Worm (Caenorhabditis elegans) whole organism, early embryonic: ENCODE results near the gene atf-7.

Source experiments
- B0310.2 ChIP-seq: sonication (generic microtip); optimal IDR thresholded peaks from 2 replicates; lab custom pipeline; 2016; ENCODE audit warnings: mild to moderate bottlenecking, missing genetic modification characterization, missing compliant biosample characterization
- F13C5.2 ChIP-seq: sonication (generic microtip); optimal IDR thresholded peaks from 2 replicates; lab custom pipeline; 2017; ENCODE audit warnings: mild to moderate bottlenecking, missing genetic modification characterization, inconsistent platforms, missing compliant biosample characterization
- aly-1 ChIP-seq: sonication (generic microtip); optimal IDR thresholded peaks from 2 replicates; lab custom pipeline; 2016; ENCODE audit warnings: missing genetic modification characterization, missing compliant biosample characterization
- ama-1 ChIP-seq: fragments of 150-350 bp; optimal IDR thresholded peaks from 2 replicates; lab custom pipeline; 2014
- ceh-13 ChIP-seq: fragments of 200-800 bp; sonication (Bioruptor generic); optimal IDR thresholded peaks from 2 replicates; lab custom pipeline; 2018; ENCODE audit warnings: mild to moderate bottlenecking, missing genetic modification characterization, missing compliant biosample characterization
- ceh-36 ChIP-seq: sonication (generic microtip); optimal IDR thresholded peaks from 2 replicates; lab custom pipeline; 2016; ENCODE audit warnings: missing genetic modification characterization, inconsistent platforms, missing compliant biosample characterization
- ets-7 ChIP-seq: sonication (generic microtip); optimal IDR thresholded peaks from 2 replicates; lab custom pipeline; 2016; ENCODE audit warnings: missing genotype, missing genetic modification characterization, missing compliant biosample characterization
- flt-1 ChIP-seq: fragments of 200-800 bp; sonication (Bioruptor generic); IDR thresholded peaks from 2 replicates; pipeline ENCODE4 v1.3.6; 2022; ENCODE audit warnings: missing genetic modification characterization, missing compliant biosample characterization
- hmbx-1 ChIP-seq: sonication (generic microtip); optimal IDR thresholded peaks from 2 replicates; lab custom pipeline; 2016; ENCODE audit warnings: mild to moderate bottlenecking, missing genetic modification characterization, missing compliant biosample characterization
- hmg-4 ChIP-seq: fragments of 200-800 bp; sonication (Bioruptor generic); optimal IDR thresholded peaks from 2 replicates; lab custom pipeline; 2018; ENCODE audit warnings: mild to moderate bottlenecking, missing genetic modification characterization, missing compliant biosample characterization
- hnd-1 ChIP-seq: sonication (generic microtip); optimal IDR thresholded peaks from 2 replicates; lab custom pipeline; 2016; ENCODE audit warnings: missing genetic modification characterization, missing compliant biosample characterization
- pes-1 ChIP-seq: fragments of 200-800 bp; sonication (Bioruptor generic); IDR thresholded peaks from 2 replicates; pipeline ENCODE4 v1.3.6; 2022; ENCODE audit warnings: missing genetic modification reagents, missing genetic modification characterization, missing compliant biosample characterization
- scrt-1 ChIP-seq: fragments of 200-800 bp; sonication (Bioruptor generic); IDR thresholded peaks from 2 replicates; pipeline ENCODE4 v1.3.6; 2022; ENCODE audit warnings: missing genetic modification characterization, missing compliant biosample characterization
- sea-1 ChIP-seq: fragments of 200-800 bp; sonication (Bioruptor generic); conservative IDR thresholded peaks from 2 replicates; pipeline ENCODE4 v1.3.6; 2022; ENCODE audit warnings: missing genetic modification characterization, missing compliant biosample characterization
- tbx-11 ChIP-seq: fragments of 200-800 bp; sonication (Bioruptor generic); IDR thresholded peaks from 2 replicates; pipeline ENCODE4 v1.3.6; 2022; ENCODE audit warnings: missing genetic modification characterization, missing compliant biosample characterization
- tbx-37 ChIP-seq: fragments of 200-800 bp; sonication (Bioruptor generic); conservative IDR thresholded peaks from 2 replicates; pipeline ENCODE4 v1.3.6; 2022; ENCODE audit warnings: missing genetic modification reagents, missing genetic modification characterization, missing compliant biosample characterization
- tra-4 ChIP-seq: sonication (generic microtip); optimal IDR thresholded peaks from 2 replicates; lab custom pipeline; 2017; ENCODE audit warnings: missing genetic modification characterization, missing compliant biosample characterization

atf-7 gene

DNA sequence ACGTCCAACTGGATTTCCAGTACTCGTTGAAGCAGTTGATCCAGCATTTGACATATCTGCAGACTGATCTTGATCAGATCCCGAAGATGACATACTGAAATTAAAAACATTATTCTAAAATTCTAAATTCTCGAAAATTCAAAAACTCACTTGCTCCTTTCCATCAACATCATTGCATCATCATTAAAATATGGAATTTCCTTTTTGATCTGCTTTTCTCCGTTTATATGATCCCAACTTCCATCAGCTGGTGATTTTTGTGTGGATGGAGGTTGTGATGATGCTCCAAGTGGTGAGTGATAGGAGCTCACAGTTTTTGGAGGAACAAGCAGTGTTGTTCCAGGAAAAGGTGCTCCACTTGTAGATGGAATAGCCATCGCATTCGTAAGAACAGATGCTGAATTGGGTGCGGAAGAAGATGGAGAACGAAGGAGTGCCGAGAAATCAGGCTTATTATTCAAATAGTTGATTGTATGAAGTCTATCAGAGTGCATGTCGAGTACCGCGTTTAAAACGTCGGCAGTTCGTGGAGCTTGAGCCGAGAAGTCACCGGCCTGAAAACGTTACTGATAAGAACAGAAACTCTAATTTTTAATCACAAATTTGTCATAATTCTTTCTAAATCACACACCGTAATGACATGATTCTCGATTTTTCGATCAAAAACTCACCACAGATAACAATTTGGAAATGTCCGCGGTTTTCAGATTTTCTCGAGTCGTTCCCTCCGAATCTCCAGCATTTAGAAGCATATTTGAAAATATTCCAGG lies 5.7 kb downstream of the atf-7 start:
- no peak for TF ChIP-seq B0310.2
- no peak for TF ChIP-seq hmg-4 (GFP tag; lab: Kevin White, UChicago)
- no peak for TF ChIP-seq scrt-1 (GFP tag; lab: Robert Waterston, UW)
- TF ChIP-seq ceh-36 (tag; lab: Kevin White, UChicago) = no peak
- TF ChIP-seq tbx-11 = no peak
- no peak for TF ChIP-seq ets-7
- TF ChIP-seq tbx-37 = no peak
- TF ChIP-seq ama-1 = no peak
- TF ChIP-seq hnd-1 (tag; lab: Kevin White, UChicago) = no peak
- no peak for TF ChIP-seq aly-1 (tag; lab: Kevin White, UChicago)
- TF ChIP-seq ceh-13 (GFP tag; lab: Kevin White, UChicago) = no peak
- TF ChIP-seq tra-4 (tag; lab: Kevin White, UChicago) = no peak
- no peak for TF ChIP-seq F13C5.2 (tag; lab: Kevin White, UChicago)
- no peak for TF ChIP-seq flt-1 (GFP tag; lab: Robert Waterston, UW)
- TF ChIP-seq hmbx-1 (tag; lab: Kevin White, UChicago) = no peak
- TF ChIP-seq sea-1 (GFP tag; lab: Robert Waterston, UW) = no peak
- no peak for TF ChIP-seq pes-1 (GFP tag; lab: Robert Waterston, UW)

DNA sequence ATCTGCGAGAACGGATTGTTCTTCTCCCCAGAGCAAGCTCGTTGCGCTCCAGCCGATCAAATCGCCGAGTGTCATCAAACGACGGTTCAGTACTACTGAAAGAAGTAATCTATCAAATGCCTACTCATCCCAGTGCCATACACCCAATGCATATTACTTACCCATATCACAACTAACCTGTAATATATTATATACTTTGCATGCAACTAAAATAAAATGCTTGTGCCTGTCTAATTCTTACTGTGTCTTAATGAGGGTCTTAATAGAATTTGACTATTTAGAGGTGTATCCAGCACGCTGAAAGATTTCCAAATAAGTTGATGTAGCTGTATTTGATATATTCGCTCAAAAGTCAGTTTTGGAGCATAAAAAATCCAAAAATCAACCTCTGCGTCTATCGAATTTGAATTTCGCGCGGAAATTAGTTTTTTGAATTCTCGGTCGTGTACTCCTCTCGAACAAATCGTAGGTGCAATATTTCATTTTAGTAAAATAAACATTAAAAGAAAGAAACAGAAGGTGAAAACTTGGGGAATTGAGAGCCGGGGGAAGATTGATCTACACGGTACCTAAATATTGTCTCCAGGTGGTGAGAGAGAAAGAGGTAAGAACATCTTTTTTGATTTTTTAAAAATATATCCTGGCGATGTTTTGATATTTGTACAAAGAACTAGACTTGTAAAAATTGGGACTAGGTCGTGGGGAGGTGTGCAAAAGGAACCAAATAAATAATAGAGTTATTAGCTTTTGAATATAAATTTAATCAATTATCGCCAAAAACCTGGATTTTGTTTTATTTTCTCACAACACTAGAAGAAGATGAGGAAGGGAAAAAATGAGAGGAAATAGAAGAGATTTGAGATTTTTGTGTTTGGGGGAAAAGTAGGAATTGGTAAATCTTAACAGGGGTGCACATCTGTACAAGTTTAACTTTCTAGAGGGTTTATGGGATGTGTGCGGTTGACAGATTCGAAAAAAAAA lies 7.4 kb downstream of the atf-7 start:
- TF ChIP-seq F13C5.2 (tag; lab: Kevin White, UChicago) (no peak), aly-1 (tag; lab: Kevin White, UChicago) (no peak), hnd-1 (tag; lab: Kevin White, UChicago) (no peak), ama-1 (no peak), hmbx-1 (tag; lab: Kevin White, UChicago) (no peak), sea-1 (GFP tag; lab: Robert Waterston, UW) (no peak), B0310.2 (no peak), ets-7 (no peak), hmg-4 (GFP tag; lab: Kevin White, UChicago) (no peak), scrt-1 (GFP tag; lab: Robert Waterston, UW) (0 out of 2 replicates have a peak, but pooled peaks have one; percentile 42), pes-1 (GFP tag; lab: Robert Waterston, UW) (0 out of 2 replicates have a peak, but pooled peaks have one; percentile 43), tra-4 (tag; lab: Kevin White, UChicago) (no peak), ceh-13 (GFP tag; lab: Kevin White, UChicago) (no peak)

DNA sequence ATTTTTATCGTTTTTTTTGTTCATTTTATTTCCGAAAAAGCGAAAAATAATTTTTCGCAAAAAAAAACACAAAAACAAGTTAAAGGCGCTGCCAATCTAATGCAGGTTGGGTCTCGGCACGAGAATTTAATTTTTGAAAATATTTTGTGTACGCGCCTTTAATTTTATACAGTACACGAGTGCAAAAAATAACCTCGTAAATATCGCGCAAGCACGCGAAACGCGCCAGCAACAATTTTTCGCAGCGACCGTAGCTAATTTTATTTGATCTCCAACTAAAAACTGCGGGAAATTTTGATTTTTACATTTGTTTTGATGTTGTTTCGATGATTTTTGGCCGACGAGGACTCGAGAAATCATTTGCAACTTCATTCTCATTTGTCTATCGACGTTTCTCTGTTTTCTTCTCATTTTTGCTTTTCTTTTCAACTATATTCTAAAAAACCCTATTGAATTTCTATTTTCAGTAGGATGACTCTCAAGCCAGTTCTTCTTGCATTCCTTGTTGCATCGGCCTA lies 9.9 kb downstream of the atf-7 start, which contains the start of gene cpg-1:
Gene cpg-1, plus strand, starts transcription at position 468 of the 518 bp plus-strand sequence.
- no peak for TF ChIP-seq F13C5.2 (tag; lab: Kevin White, UChicago)
- TF ChIP-seq scrt-1 (GFP tag; lab: Robert Waterston, UW) = no peak
- no peak for TF ChIP-seq pes-1 (GFP tag; lab: Robert Waterston, UW)
- no peak for TF ChIP-seq flt-1 (GFP tag; lab: Robert Waterston, UW)

DNA sequence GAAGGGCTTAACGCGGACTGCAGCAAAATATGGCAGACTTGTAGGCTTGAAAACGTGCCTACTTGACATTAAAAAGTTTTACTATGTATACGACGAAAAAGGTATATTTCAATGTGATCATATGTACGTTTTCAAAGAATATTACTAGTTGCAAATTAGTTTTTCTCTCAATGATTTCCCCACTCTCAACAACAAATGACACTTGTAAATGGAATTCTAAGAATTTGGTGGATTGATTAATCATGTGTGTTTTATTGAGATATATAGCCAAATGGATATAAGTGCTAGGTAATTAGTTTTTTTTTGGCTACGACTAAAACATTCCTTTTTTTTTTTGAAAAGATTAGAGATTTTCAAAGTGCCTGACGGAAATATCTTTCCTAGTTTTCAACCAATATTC lies 11.6 kb downstream of the atf-7 start:
- TF ChIP-seq aly-1 (tag; lab: Kevin White, UChicago) = no peak
- no peak for TF ChIP-seq B0310.2
- no peak for TF ChIP-seq F13C5.2 (tag; lab: Kevin White, UChicago)
- no peak for TF ChIP-seq sea-1 (GFP tag; lab: Robert Waterston, UW)
- TF ChIP-seq ama-1 = no peak
- TF ChIP-seq hnd-1 (tag; lab: Kevin White, UChicago) = no peak
- TF ChIP-seq ceh-36 (tag; lab: Kevin White, UChicago) = no peak
- no peak for TF ChIP-seq ceh-13 (GFP tag; lab: Kevin White, UChicago)
- TF ChIP-seq tra-4 (tag; lab: Kevin White, UChicago) = no peak
- TF ChIP-seq hmg-4 (GFP tag; lab: Kevin White, UChicago) = no peak
- TF ChIP-seq scrt-1 (GFP tag; lab: Robert Waterston, UW) = no peak

DNA sequence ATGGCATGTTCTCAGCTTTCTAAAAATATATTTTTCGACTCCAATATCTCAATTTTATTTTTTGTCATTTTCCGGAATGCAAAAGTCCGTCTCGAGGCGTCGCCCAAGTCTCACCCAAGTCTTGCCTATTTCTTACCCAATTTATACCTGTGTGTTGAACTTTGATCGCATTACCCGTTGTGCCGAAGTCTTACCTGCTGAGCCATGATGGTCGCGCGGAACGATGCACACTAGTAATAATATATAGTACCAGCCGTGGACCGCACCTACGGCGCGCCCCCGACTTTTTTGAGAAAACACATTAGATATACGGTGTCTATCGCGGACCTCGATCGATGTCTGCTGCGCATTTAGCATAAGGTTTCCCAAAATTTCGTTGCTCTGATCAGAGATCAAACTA lies 14.5 kb downstream of the atf-7 start:
- TF ChIP-seq pes-1 (GFP tag; lab: Robert Waterston, UW) = peak; percentile 65; the same call in 1 of the 2 replicates

DNA sequence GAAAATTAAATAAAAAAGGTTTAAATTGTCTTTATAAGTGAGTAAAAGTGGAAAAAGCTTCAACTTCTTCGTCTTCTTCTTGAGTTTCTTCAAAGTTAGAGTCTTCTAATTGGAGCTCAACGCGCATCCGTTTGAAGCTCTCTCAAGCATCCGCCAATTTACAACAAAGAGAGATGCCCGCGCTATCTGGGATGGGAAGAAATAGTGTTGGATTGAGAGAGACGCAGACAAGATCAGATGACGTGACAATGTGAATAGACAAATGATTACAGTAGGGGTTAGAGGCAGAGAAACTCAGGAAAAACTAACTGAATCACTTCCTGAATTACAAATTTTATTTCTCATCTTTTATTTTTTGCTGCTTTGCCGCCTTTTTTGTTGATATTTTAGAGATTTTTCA lies 15.9 kb downstream of the atf-7 start:
- TF ChIP-seq ets-7 (no peak), B0310.2 (no peak), tra-4 (tag; lab: Kevin White, UChicago) (no peak), sea-1 (GFP tag; lab: Robert Waterston, UW) (no peak), ceh-13 (GFP tag; lab: Kevin White, UChicago) (no peak), pes-1 (GFP tag; lab: Robert Waterston, UW) (no peak), tbx-11 (no peak), flt-1 (GFP tag; lab: Robert Waterston, UW) (no peak)

DNA sequence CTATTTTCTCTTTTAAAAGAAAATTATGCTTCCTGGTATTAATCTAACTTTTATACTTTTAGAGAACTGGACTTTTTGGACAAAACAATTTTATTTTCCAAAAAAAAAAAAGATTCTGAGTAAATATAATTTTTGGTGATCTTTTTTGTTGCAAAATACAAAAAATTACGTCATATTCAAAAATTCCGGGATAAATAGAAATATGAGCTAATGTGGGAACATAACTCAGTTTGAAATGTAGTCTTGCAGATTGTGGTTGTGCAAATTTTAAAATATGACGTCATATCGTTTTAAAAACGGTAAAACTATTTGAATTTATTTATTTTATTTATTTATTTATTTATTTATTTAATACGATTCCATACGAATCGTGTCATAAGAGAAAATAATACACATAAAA lies 17.1 kb downstream of the atf-7 start:
- TF ChIP-seq flt-1 (GFP tag; lab: Robert Waterston, UW) (no peak), B0310.2 (no peak), tbx-11 (no peak)
